Worm (Caenorhabditis elegans): ENCODE results near the gene Y54B9A.1.
A peak's percentile ranks its signal among the peaks of the same experiment; 100 is the strongest.

Y54B9A.1 gene

DNA sequence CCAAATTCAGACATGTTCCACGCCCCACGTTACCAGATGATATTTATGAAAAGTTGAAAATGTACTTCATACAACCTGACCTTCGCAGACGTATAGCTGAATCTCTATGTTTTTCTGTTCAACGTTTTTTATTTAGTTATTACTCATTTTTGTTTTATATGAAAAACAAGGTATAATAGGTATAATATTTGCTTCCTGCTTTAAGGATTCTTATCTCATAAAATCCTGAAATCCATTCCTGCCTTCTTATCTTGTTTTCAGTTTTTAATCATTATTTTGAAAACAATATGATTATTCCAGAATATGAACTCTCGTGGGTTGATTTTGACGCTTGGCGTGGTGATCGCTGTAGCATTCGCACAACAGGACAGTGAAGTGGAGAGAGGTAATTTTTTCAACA, 32.3 kb upstream of the Y54B9A.1 start, which contains the start of gene flp-6:
Gene flp-6, plus strand, starts transcription at position 301 of the 400 bp plus-strand sequence.
- TF ChIP-seq unc-120 (tag; optimal IDR thresholded peaks at IDR 0.05; ENCODE audit: poor library complexity, severe bottlenecking) (no peak), nhr-2 (tag; optimal IDR thresholded peaks at IDR 0.05) (no peak)

DNA sequence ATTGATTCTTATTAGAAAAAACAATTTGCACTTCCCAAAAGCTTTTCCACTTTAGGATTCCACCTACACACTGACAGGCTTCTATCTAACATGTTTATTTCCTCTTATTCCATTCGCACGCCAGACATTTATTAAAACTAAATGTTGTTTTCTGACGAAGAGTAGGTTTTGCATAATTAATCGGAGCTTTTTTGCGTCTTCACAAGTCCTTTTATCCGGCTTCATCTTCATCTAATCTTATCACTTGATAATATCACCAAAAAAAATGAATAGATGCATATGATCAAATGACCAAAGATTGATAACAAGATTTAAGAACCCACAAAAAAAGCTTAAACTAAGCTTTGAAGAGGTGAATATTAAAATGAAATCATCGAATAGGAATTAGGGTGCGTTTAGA, 26.2 kb upstream of the Y54B9A.1 start:
- no peak for TF ChIP-seq ces-1 (GFP tag; optimal IDR thresholded peaks at IDR 0.05)
- no peak for TF ChIP-seq bed-3 (GFP tag; optimal IDR thresholded peaks at IDR 0.05)
- no peak for TF ChIP-seq mls-2 (tag; optimal IDR thresholded peaks at IDR 0.05)
- no peak for TF ChIP-seq mab-5 (tag; optimal IDR thresholded peaks at IDR 0.05)
- TF ChIP-seq sptf-1 (tag; optimal IDR thresholded peaks at IDR 0.05) = no peak
- no peak for TF ChIP-seq M03D4.4 (tag; optimal IDR thresholded peaks at IDR 0.05)
- no peak for TF ChIP-seq unc-120 (tag; optimal IDR thresholded peaks at IDR 0.05; ENCODE audit: poor library complexity, severe bottlenecking)
- no peak for TF ChIP-seq cnd-1 (tag; optimal IDR thresholded peaks at IDR 0.05)
- no peak for TF ChIP-seq blmp-1 (tag; optimal IDR thresholded peaks at IDR 0.05)
- TF ChIP-seq ceh-43 (GFP tag; optimal IDR thresholded peaks at IDR 0.05) = no peak
- no peak for TF ChIP-seq nhr-76 (tag; optimal IDR thresholded peaks at IDR 0.05)
- TF ChIP-seq sem-2 (GFP tag; optimal IDR thresholded peaks at IDR 0.05) = no peak
- no peak for TF ChIP-seq mep-1 (tag; optimal IDR thresholded peaks at IDR 0.05)
- TF ChIP-seq drap-1 (GFP tag; optimal IDR thresholded peaks at IDR 0.05) = no peak
- TF ChIP-seq nhr-2 (tag; optimal IDR thresholded peaks at IDR 0.05) = no peak
- TF ChIP-seq elt-1 (tag; optimal IDR thresholded peaks at IDR 0.05; ENCODE audit: borderline replicate concordance, insufficient read depth) = no peak

DNA sequence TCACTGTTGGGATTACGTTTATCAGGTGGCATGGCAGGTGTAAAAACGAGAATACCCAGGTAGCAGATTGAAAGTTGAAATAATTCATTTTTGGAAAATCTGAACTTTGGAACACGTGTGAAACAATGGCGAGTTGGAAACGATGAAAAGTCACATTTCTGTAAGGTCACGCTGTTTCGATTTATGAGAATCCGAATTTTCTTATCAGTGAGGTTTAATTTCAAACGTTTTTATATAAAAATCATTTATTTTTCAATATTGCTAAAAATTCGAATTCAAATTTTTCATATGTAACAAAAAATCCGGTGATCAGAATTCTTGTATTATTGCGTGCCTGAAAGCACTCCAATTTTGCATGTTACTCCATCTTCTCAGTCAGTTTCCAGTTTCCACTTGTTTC, 23.3 kb upstream of the Y54B9A.1 start, which contains the start of gene F07D3.3:
Gene F07D3.3, minus strand, starts transcription at position 101 of the 400 bp plus-strand sequence.
- TF ChIP-seq ztf-11 (tag; optimal IDR thresholded peaks at IDR 0.05) = no peak

DNA sequence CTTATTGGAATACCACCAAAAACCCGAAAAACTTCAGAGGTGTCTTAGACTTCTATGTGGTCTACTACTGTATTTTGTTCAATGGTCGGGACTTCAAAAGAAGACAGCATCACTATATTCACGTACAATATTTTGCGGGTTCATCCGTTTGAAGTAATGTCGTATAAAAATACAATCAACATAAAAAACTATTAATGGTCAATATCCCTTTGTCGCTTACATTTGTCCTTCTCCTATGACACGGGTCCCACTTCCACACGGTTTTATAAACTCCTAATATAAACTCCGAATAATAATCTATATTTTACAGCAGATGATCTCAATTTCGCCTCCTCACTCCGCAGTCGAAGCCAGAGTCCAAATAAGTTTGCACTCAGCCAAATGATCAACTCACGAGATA, 18.2 kb upstream of the Y54B9A.1 start:
- TF ChIP-seq nhr-12 (tag; optimal IDR thresholded peaks at IDR 0.05) (no peak), pha-4 (tag; optimal IDR thresholded peaks at IDR 0.05) (no peak), mab-5 (tag; optimal IDR thresholded peaks at IDR 0.05) (no peak), elt-1 (tag; optimal IDR thresholded peaks at IDR 0.05; ENCODE audit: borderline replicate concordance, insufficient read depth) (no peak)

DNA sequence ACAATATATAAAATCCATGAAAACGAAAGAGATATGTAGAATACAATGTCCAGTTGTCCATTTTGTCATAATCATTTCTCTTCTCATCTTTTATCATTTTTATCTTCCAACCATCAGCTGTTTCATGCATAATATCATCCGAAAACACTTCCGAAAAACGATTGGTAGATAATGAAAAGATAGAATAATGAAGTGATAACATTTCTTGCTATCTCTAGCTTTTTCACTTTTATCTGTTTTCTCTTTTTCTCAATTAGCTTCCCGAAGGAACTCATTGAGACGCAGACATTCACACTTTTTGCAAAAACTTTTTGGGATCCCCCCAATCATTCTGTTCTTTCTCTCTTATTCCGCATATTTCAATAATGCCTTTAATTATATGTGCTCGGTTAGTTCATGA, 14.6 kb upstream of the Y54B9A.1 start:
- peak; percentile 32 for TF ChIP-seq ham-2 (GFP tag; optimal IDR thresholded peaks at IDR 0.05)
- TF ChIP-seq drap-1 (GFP tag; optimal IDR thresholded peaks at IDR 0.05) = no peak
- no peak for TF ChIP-seq zip-8 (tag; optimal IDR thresholded peaks at IDR 0.05)
- TF ChIP-seq unc-120 (tag; optimal IDR thresholded peaks at IDR 0.05; ENCODE audit: poor library complexity, severe bottlenecking) = peak; percentile 44
- no peak for TF ChIP-seq nhr-2 (tag; optimal IDR thresholded peaks at IDR 0.05)
- TF ChIP-seq mab-5 (tag; optimal IDR thresholded peaks at IDR 0.05) = peak; percentile 28
- TF ChIP-seq blmp-1 (tag; optimal IDR thresholded peaks at IDR 0.05) = peak; percentile 86
- no peak for TF ChIP-seq ceh-39 (tag; optimal IDR thresholded peaks at IDR 0.05)
- no peak for TF ChIP-seq ztf-11 (tag; optimal IDR thresholded peaks at IDR 0.05)
- TF ChIP-seq cnd-1 (tag; optimal IDR thresholded peaks at IDR 0.05) = no peak
- TF ChIP-seq elt-3 (tag; optimal IDR thresholded peaks at IDR 0.05) = peak; percentile 33
- no peak for TF ChIP-seq mep-1 (tag; optimal IDR thresholded peaks at IDR 0.05)
- peak; percentile 36 for TF ChIP-seq unc-62 (GFP tag; optimal IDR thresholded peaks at IDR 0.05)

DNA sequence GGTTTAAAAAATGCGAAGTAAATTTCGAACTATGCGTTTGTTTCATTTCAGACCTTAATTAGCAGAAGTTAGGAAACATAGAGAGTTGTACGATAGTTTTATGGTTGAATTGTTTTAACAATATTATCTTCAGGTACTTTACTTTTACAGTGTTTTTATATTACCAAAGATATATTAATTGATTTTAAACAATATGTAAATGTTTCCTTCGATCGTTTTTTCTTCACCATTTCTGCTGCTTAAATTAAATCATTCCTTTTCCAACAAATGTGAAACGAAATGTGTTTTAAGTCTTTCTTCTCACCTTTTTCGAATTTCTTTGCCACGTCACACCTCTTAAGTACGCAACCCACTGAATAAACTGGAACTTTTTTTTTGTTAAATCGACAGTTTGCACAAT, 14.0 kb upstream of the Y54B9A.1 start:
- no peak for TF ChIP-seq nhr-76 (tag; optimal IDR thresholded peaks at IDR 0.05)
- no peak for TF ChIP-seq ham-2 (GFP tag; optimal IDR thresholded peaks at IDR 0.05)
- TF ChIP-seq tbx-8 (GFP tag; optimal IDR thresholded peaks at IDR 0.05) = no peak
- TF ChIP-seq sem-2 (GFP tag; optimal IDR thresholded peaks at IDR 0.05) = no peak
- TF ChIP-seq nhr-2 (tag; optimal IDR thresholded peaks at IDR 0.05) = no peak
- TF ChIP-seq bed-3 (GFP tag; optimal IDR thresholded peaks at IDR 0.05) = no peak
- no peak for TF ChIP-seq mab-5 (tag; optimal IDR thresholded peaks at IDR 0.05)
- no peak for TF ChIP-seq elt-3 (tag; optimal IDR thresholded peaks at IDR 0.05)
- TF ChIP-seq ceh-83 (GFP tag; optimal IDR thresholded peaks at IDR 0.05) = no peak
- no peak for TF ChIP-seq zip-8 (tag; optimal IDR thresholded peaks at IDR 0.05)

DNA sequence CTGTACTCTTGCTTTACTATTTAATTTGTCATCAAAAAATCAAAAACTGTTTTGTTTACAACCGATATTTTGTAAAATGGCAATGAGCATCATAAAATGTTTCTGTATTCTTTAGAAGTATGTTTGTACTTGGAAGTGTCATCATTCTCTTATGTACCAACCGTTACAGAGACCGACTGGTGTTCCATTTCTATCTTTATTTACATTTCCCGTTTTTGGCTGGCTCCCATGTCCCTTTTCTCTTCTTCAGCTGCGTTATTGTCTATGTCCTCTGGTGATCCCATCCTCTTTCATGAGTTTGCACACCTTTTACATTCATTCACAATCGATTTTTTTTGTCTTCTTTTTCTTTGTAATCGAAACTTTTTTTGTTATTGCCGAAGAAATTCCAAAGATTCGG, 12.1 kb upstream of the Y54B9A.1 start:
- TF ChIP-seq pha-4 (tag; optimal IDR thresholded peaks at IDR 0.05) = peak; percentile 77
- TF ChIP-seq zip-8 (tag; optimal IDR thresholded peaks at IDR 0.05) = no peak
- no peak for TF ChIP-seq drap-1 (GFP tag; optimal IDR thresholded peaks at IDR 0.05)
- no peak for TF ChIP-seq flh-1 (GFP tag; optimal IDR thresholded peaks at IDR 0.05)

Measured in whole organism, mixed stage, embryonic.